Fruit fly (Drosophila melanogaster) whole organism, embryonic: ENCODE results near the gene CG12998.

Experiments used
- CG1024 ChIP-seq: fragments of 200-800 bp; sonication (Bioruptor generic); IDR thresholded peaks from 2 replicates; pipeline ENCODE4 v1.3.6; 2022; ENCODE audit warnings: missing biosample characterization, missing genetic modification characterization
- CG11723 ChIP-seq: fragments of 200-800 bp; sonication (Bioruptor generic); optimal IDR thresholded peaks from 2 replicates; lab custom pipeline; 2017; ENCODE audit warnings: missing biosample characterization, mild to moderate bottlenecking, missing genetic modification characterization
- CG3838 ChIP-seq: fragments of 200-800 bp; sonication (Bioruptor generic); optimal IDR thresholded peaks from 3 replicates; lab custom pipeline; 2016; ENCODE audit warnings: missing biosample characterization, missing genetic modification characterization
- Jarid2 ChIP-seq: fragments of 200-800 bp; sonication (Bioruptor generic); optimal IDR thresholded peaks from 3 replicates; lab custom pipeline; 2017; ENCODE audit warnings: mild to moderate bottlenecking, missing biosample characterization, missing genetic modification reagents, missing genetic modification characterization
- Opbp ChIP-seq: fragments of 200-800 bp; sonication (Bioruptor generic); IDR thresholded peaks from 3 replicates; pipeline ENCODE4 v1.3.6; 2022; ENCODE audit warnings: missing biosample characterization, missing genetic modification characterization; ENCODE audit not compliant: partially characterized antibody
- Sin3A ChIP-seq: fragments of >200 bp; optimal IDR thresholded peaks from 2 replicates; lab custom pipeline; 2018
- Spps ChIP-seq: fragments of 200-800 bp; sonication (Bioruptor generic); optimal IDR thresholded peaks from 2 replicates; lab custom pipeline; 2018; ENCODE audit warnings: missing biosample characterization, mild to moderate bottlenecking, missing genetic modification characterization
- ara ChIP-seq: fragments of 200-800 bp; sonication (Bioruptor generic); IDR thresholded peaks from 2 replicates; pipeline ENCODE4 v1.3.6; 2022; ENCODE audit warnings: missing biosample characterization, missing genetic modification characterization
- crc ChIP-seq: fragments of 200-800 bp; sonication (Bioruptor generic); optimal IDR thresholded peaks from 2 replicates; lab custom pipeline; 2016; ENCODE audit warnings: missing biosample characterization, missing genetic modification characterization
- her ChIP-seq: fragments of 200-800 bp; sonication (Bioruptor generic); optimal IDR thresholded peaks from 2 replicates; lab custom pipeline; 2016; ENCODE audit warnings: missing biosample characterization, missing genetic modification characterization
- nerfin-1 ChIP-seq: fragments of 200-800 bp; sonication (Bioruptor generic); optimal IDR thresholded peaks from 3 replicates; lab custom pipeline; 2019; ENCODE audit warnings: missing biosample characterization, mild to moderate bottlenecking, missing genetic modification characterization, moderate library complexity
- oc ChIP-seq: fragments of 200-800 bp; sonication (Bioruptor generic); optimal IDR thresholded peaks from 2 replicates; lab custom pipeline; 2018; ENCODE audit warnings: missing biosample characterization, mild to moderate bottlenecking, missing genetic modification characterization, moderate library complexity
- ssp ChIP-seq: fragments of 200-800 bp; sonication (Bioruptor generic); IDR thresholded peaks from 2 replicates; pipeline ENCODE4 v1.3.6; 2022; ENCODE audit warnings: missing biosample characterization, missing genetic modification characterization

DNA sequence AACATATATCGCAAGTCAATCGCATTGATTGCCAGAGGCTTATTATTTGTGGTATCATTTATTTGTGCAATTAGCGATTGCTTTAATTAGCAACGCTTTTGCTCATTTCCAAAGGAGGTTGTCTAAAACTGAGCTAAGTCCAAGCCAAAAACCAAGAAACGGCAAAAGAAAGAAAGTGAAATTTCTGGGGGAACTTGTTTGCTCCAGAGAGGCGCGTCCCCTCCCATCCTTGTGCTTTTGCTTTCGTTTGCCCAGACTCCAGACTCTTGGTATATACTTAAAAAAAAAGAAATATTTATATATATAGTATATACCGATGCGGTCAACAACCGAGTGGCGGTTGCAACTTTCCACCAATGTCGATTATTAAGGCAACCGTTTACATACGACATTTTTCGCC, 35.6 kb downstream of the CG12998 start:
- TF ChIP-seq crc (GFP tag; lab: Kevin White, UChicago) (no peak), Opbp (GFP tag; lab: Robert Waterston, UW) (no peak), CG3838 (GFP tag; lab: Kevin White, UChicago) (no peak), Sin3A (lab: Kevin White, UChicago) (no peak), ssp (GFP tag; lab: Robert Waterston, UW) (no peak), Jarid2 (GFP tag; lab: Kevin White, UChicago) (no peak), Spps (tag; lab: Kevin White, UChicago) (no peak), CG1024 (GFP tag; lab: Robert Waterston, UW) (no peak), oc (tag; lab: Kevin White, UChicago) (no peak), her (GFP tag; lab: Kevin White, UChicago) (no peak), ara (GFP tag; lab: Robert Waterston, UW) (no peak), CG11723 (GFP tag; lab: Kevin White, UChicago) (no peak), nerfin-1 (tag; lab: Kevin White, UChicago) (no peak)
